Fruit fly (Drosophila melanogaster) whole organism, embryonic: ENCODE results near the gene Pstk.

ENCODE experiments used
- Aef1 ChIP-seq: fragments of 200-800 bp; sonication (Bioruptor generic); IDR thresholded peaks from 3 replicates; pipeline ENCODE4 v1.3.6; 2022; ENCODE audit warnings: missing biosample characterization, missing genetic modification characterization
- Bgb ChIP-seq: fragments of 200-800 bp; sonication (Bioruptor generic); IDR thresholded peaks from 2 replicates; pipeline ENCODE4 v1.3.6; 2022; ENCODE audit warnings: missing biosample characterization, missing genetic modification characterization; ENCODE audit not compliant: partially characterized antibody
- C15 ChIP-seq: fragments of 200-800 bp; sonication (Bioruptor generic); IDR thresholded peaks from 3 replicates; pipeline ENCODE4 v1.3.6; 2022; ENCODE audit warnings: missing biosample characterization, missing genetic modification characterization
- CG11085 ChIP-seq: fragments of 200-800 bp; sonication (Bioruptor generic); IDR thresholded peaks from 2 replicates; pipeline ENCODE4 v1.3.6; 2022; ENCODE audit warnings: missing biosample characterization, missing genetic modification characterization
- CG11247 ChIP-seq: fragments of 200-800 bp; sonication (Bioruptor generic); IDR thresholded peaks from 2 replicates; pipeline ENCODE4 v1.3.6; 2022; ENCODE audit warnings: missing biosample characterization, missing genetic modification characterization
- CG11456 ChIP-seq: fragments of 200-800 bp; sonication (Bioruptor generic); IDR thresholded peaks from 3 replicates; pipeline ENCODE4 v1.3.6; 2022; ENCODE audit warnings: missing biosample characterization, missing genetic modification characterization
- CG12769 ChIP-seq: fragments of 200-800 bp; sonication (Bioruptor generic); optimal IDR thresholded peaks from 2 replicates; lab custom pipeline; 2019; ENCODE audit warnings: missing biosample characterization, mild to moderate bottlenecking, missing genetic modification characterization, moderate library complexity
- CG13894 ChIP-seq: fragments of 200-800 bp; sonication (Bioruptor generic); optimal IDR thresholded peaks from 3 replicates; lab custom pipeline; 2018; ENCODE audit warnings: missing biosample characterization, mild to moderate bottlenecking, missing genetic modification characterization, moderate library complexity
- CG14965 ChIP-seq: fragments of 200-800 bp; sonication (Bioruptor generic); optimal IDR thresholded peaks from 2 replicates; lab custom pipeline; 2016; ENCODE audit warnings: missing biosample characterization, missing genetic modification characterization, borderline replicate concordance
- CG15073 ChIP-seq: fragments of 200-800 bp; sonication (Bioruptor generic); optimal IDR thresholded peaks from 2 replicates; lab custom pipeline; 2016; ENCODE audit warnings: missing biosample characterization, missing genetic modification characterization
- CG17612 ChIP-seq: fragments of 200-800 bp; sonication (Bioruptor generic); IDR thresholded peaks from 2 replicates; pipeline ENCODE4 v1.3.6; 2022; ENCODE audit warnings: missing biosample characterization, missing genetic modification characterization
- CG17912 ChIP-seq: fragments of 200-800 bp; sonication (Bioruptor generic); optimal IDR thresholded peaks from 2 replicates; lab custom pipeline; 2018; ENCODE audit warnings: missing biosample characterization, mild to moderate bottlenecking, missing genetic modification characterization
- CG18476 ChIP-seq: fragments of 200-800 bp; sonication (Bioruptor generic); optimal IDR thresholded peaks from 2 replicates; lab custom pipeline; 2016; ENCODE audit warnings: missing biosample characterization, mild to moderate bottlenecking, missing genetic modification characterization
- CG18599 ChIP-seq: fragments of 200-800 bp; sonication (Bioruptor generic); optimal IDR thresholded peaks from 3 replicates; lab custom pipeline; 2017; ENCODE audit warnings: missing biosample characterization, missing genetic modification characterization, mild to moderate bottlenecking, moderate library complexity, missing genetic modification reagents
- CG18764 ChIP-seq: fragments of 200-800 bp; sonication (Bioruptor generic); optimal IDR thresholded peaks from 3 replicates; lab custom pipeline; 2016; ENCODE audit warnings: missing biosample characterization, missing genetic modification characterization
- CG2202 ChIP-seq: fragments of 200-800 bp; sonication (Bioruptor generic); optimal IDR thresholded peaks from 2 replicates; lab custom pipeline; 2018; ENCODE audit warnings: missing biosample characterization, mild to moderate bottlenecking, missing genetic modification characterization
- CG30403 ChIP-seq: fragments of 200-800 bp; sonication (Bioruptor generic); optimal IDR thresholded peaks from 3 replicates; lab custom pipeline; 2016; ENCODE audit warnings: missing biosample characterization, missing genetic modification characterization
- CG6272 ChIP-seq: fragments of 200-800 bp; sonication (Bioruptor generic); IDR thresholded peaks from 2 replicates; pipeline ENCODE4 v1.3.6; 2022; ENCODE audit warnings: missing biosample characterization, missing genetic modification characterization
- CG6854 ChIP-seq: fragments of 200-800 bp; sonication (Bioruptor generic); optimal IDR thresholded peaks from 3 replicates; lab custom pipeline; 2017; ENCODE audit warnings: missing biosample characterization, mild to moderate bottlenecking, missing genetic modification characterization
- CG7928 ChIP-seq: fragments of 200-800 bp; sonication (Bioruptor generic); optimal IDR thresholded peaks from 2 replicates; lab custom pipeline; 2017; ENCODE audit warnings: missing biosample characterization, mild to moderate bottlenecking, missing genetic modification characterization
- CG8924 ChIP-seq: fragments of 200-800 bp; optimal IDR thresholded peaks from 3 replicates; lab custom pipeline; 2019; ENCODE audit warnings: missing biosample characterization, mild to moderate bottlenecking, missing genetic modification characterization, moderate library complexity
- CG9876 ChIP-seq: fragments of 200-800 bp; sonication (Bioruptor generic); optimal IDR thresholded peaks from 2 replicates; lab custom pipeline; 2016; ENCODE audit warnings: missing biosample characterization, missing genetic modification characterization
- Dfd ChIP-seq, 2 experiments: fragments of >200 bp; optimal IDR thresholded peaks; 2 replicates each; lab custom pipeline; 2017; ENCODE audit warnings: missing biosample characterization in 2 of 2, missing genetic modification characterization in 2 of 2
- HLH4C ChIP-seq: fragments of 200-800 bp; sonication (Bioruptor generic); IDR thresholded peaks from 3 replicates; pipeline ENCODE4 v1.3.6; 2022; ENCODE audit warnings: missing biosample characterization, missing genetic modification characterization; ENCODE audit not compliant: partially characterized antibody
- Hr39 ChIP-seq: fragments of >200 bp; optimal IDR thresholded peaks from 2 replicates; lab custom pipeline; 2017
- Hr78 ChIP-seq, 2 experiments: fragments of 200-800 bp in 1 of 2; fragments of >200 bp in 1 of 2; sonication (Bioruptor generic) in 1 of 2; optimal IDR thresholded peaks; 2 replicates each; lab custom pipeline; 2017 to 2019; ENCODE audit warnings: missing biosample characterization in 2 of 2, missing genetic modification characterization in 2 of 2, mild to moderate bottlenecking in 1 of 2, moderate library complexity in 1 of 2
- Hsf ChIP-seq: fragments of 200-800 bp; sonication (Bioruptor generic); optimal IDR thresholded peaks from 3 replicates; lab custom pipeline; 2016; ENCODE audit warnings: missing biosample characterization, missing genetic modification characterization
- NfI ChIP-seq: fragments of 200-800 bp; sonication (Bioruptor generic); optimal IDR thresholded peaks from 3 replicates; lab custom pipeline; 2018; ENCODE audit warnings: missing biosample characterization, mild to moderate bottlenecking, missing genetic modification characterization, moderate library complexity
- Six4 ChIP-seq: fragments of 200-800 bp; sonication (Bioruptor generic); optimal IDR thresholded peaks from 2 replicates; lab custom pipeline; 2016; ENCODE audit warnings: missing biosample characterization, missing genetic modification characterization
- ab ChIP-seq: fragments of 200-800 bp; sonication (Bioruptor generic); optimal IDR thresholded peaks from 2 replicates; lab custom pipeline; 2016; ENCODE audit warnings: missing biosample characterization, missing genetic modification characterization
- ase ChIP-seq: fragments of 200-800 bp; sonication (Bioruptor generic); IDR thresholded peaks from 3 replicates; pipeline ENCODE4 v1.3.6; 2022; ENCODE audit warnings: missing biosample characterization, missing genetic modification characterization
- btn ChIP-seq: fragments of 200-800 bp; sonication (Bioruptor generic); optimal IDR thresholded peaks from 2 replicates; lab custom pipeline; 2016; ENCODE audit warnings: missing biosample characterization, missing genetic modification characterization
- cas ChIP-seq: fragments of 200-800 bp; sonication (Bioruptor generic); IDR thresholded peaks from 2 replicates; pipeline ENCODE4 v1.3.6; 2022; ENCODE audit warnings: missing biosample characterization, missing genetic modification characterization
- crc ChIP-seq: fragments of 200-800 bp; sonication (Bioruptor generic); optimal IDR thresholded peaks from 2 replicates; lab custom pipeline; 2016; ENCODE audit warnings: missing biosample characterization, missing genetic modification characterization
- dan ChIP-seq: fragments of 200-800 bp; sonication (Bioruptor generic); IDR thresholded peaks from 2 replicates; pipeline ENCODE4 v1.3.6; 2022; ENCODE audit warnings: missing biosample characterization, missing genetic modification characterization
- en ChIP-seq: fragments of 200-800 bp; sonication (Bioruptor generic); optimal IDR thresholded peaks from 2 replicates; lab custom pipeline; 2016; ENCODE audit warnings: missing biosample characterization, missing genetic modification characterization
- exex ChIP-seq: fragments of 200-800 bp; sonication (Bioruptor generic); optimal IDR thresholded peaks from 4 replicates; lab custom pipeline; 2018; ENCODE audit warnings: missing biosample characterization, mild to moderate bottlenecking, missing genetic modification characterization, moderate library complexity
- fd96Cb ChIP-seq: fragments of 200-800 bp; sonication (Bioruptor generic); optimal IDR thresholded peaks from 2 replicates; lab custom pipeline; 2018; ENCODE audit warnings: missing biosample characterization, mild to moderate bottlenecking, missing genetic modification characterization, moderate library complexity
- hkb ChIP-seq, 2 experiments: fragments of 200-800 bp in 1 of 2; fragments of >200 bp in 1 of 2; sonication (Bioruptor generic) in 1 of 2; IDR thresholded peaks in 1 of 2; optimal IDR thresholded peaks in 1 of 2; 2 replicates each; pipeline versions ENCODE4 v1.3.6 to Lab custom; 2017 to 2022; ENCODE audit warnings: missing biosample characterization in 1 of 2, missing genetic modification characterization in 1 of 2
- jumu ChIP-seq: fragments of 200-800 bp; sonication (Bioruptor generic); optimal IDR thresholded peaks from 3 replicates; lab custom pipeline; 2016; ENCODE audit warnings: missing biosample characterization, missing genetic modification characterization
- kay ChIP-seq: fragments of 200-800 bp; sonication (Bioruptor generic); optimal IDR thresholded peaks from 2 replicates; lab custom pipeline; 2016; ENCODE audit warnings: missing biosample characterization, missing genetic modification characterization
- lab ChIP-seq: fragments of 200-800 bp; sonication (Bioruptor generic); optimal IDR thresholded peaks from 3 replicates; lab custom pipeline; 2017; ENCODE audit warnings: missing biosample characterization, missing genetic modification characterization, mild to moderate bottlenecking, moderate library complexity, missing genetic modification reagents
- nom ChIP-seq: fragments of 200-800 bp; sonication (Bioruptor generic); optimal IDR thresholded peaks from 2 replicates; lab custom pipeline; 2017; ENCODE audit warnings: missing biosample characterization, missing genetic modification characterization, mild to moderate bottlenecking, moderate library complexity, missing genetic modification reagents
- otp ChIP-seq: fragments of 200-800 bp; sonication (Bioruptor generic); IDR thresholded peaks from 3 replicates; pipeline ENCODE4, ENCODE4 v1.3.6; 2022; ENCODE audit warnings: missing biosample characterization, missing genetic modification characterization
- p53 ChIP-seq: fragments of 200-800 bp; sonication (Bioruptor generic); optimal IDR thresholded peaks from 2 replicates; lab custom pipeline; 2016; ENCODE audit warnings: missing biosample characterization, missing genetic modification characterization
- schlank ChIP-seq: fragments of 200-800 bp; sonication (Bioruptor generic); optimal IDR thresholded peaks from 2 replicates; lab custom pipeline; 2018; ENCODE audit warnings: missing biosample characterization, mild to moderate bottlenecking, missing genetic modification characterization
- sisA ChIP-seq: fragments of 200-800 bp; sonication (Bioruptor generic); IDR thresholded peaks from 2 replicates; pipeline ENCODE4 v1.3.6; 2022; ENCODE audit warnings: missing biosample characterization, missing genetic modification characterization
- sna ChIP-seq: fragments of 200-800 bp; sonication (Bioruptor generic); IDR thresholded peaks from 2 replicates; pipeline ENCODE4 v1.3.6; 2022; ENCODE audit warnings: missing biosample characterization, missing genetic modification characterization; ENCODE audit not compliant: partially characterized antibody
- sug ChIP-seq: fragments of 200-800 bp; optimal IDR thresholded peaks from 2 replicates; lab custom pipeline; 2019; ENCODE audit warnings: missing biosample characterization, mild to moderate bottlenecking, missing genetic modification characterization, moderate library complexity
- toy ChIP-seq: fragments of 200-800 bp; sonication (Bioruptor generic); IDR thresholded peaks from 2 replicates; pipeline ENCODE4 v1.3.6; 2022; ENCODE audit warnings: missing biosample characterization, missing genetic modification characterization
- trem ChIP-seq: fragments of 200-800 bp; optimal IDR thresholded peaks from 3 replicates; lab custom pipeline; 2019; ENCODE audit warnings: missing biosample characterization, mild to moderate bottlenecking, missing genetic modification characterization, moderate library complexity

The Pstk gene

DNA sequence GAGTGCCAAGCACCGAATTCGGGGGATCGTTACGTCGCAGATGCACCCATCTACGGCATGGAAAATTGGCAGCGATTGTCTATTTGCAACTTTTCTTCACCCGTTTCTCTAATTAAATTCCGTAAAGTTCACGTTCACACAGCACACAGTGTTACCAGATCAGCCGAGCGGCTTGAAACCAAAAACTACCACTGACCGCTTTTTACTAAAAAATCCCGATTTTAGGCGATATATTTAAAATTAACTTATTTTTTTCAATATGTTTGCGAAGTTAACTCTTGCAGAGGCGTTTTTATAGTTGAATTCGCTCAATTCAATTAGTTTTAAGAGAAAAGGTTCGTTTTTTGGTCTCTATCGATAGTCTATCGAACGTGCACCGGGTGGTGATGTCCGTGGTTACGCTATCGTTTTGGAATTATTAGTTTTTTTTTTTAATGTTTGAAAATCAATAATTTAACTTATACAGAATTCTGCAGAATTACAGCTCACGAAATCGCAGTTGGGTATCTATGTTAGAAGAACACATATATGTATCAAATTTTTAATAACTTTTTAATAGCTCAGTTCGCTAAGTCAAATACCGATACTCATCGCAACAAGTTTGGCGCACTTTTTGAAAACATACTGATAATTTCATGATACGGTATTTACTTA is 38.6 kb downstream of the Pstk start, which contains the start of gene Tao (continued):
- no peak for TF ChIP-seq CG13894 (tag; lab: Kevin White, UChicago)
- no peak for TF ChIP-seq en (GFP tag; lab: Kevin White, UChicago)
- no peak for TF ChIP-seq exex (tag; lab: Kevin White, UChicago)
- TF ChIP-seq fd96Cb (tag; lab: Kevin White, UChicago), result no peak
- TF ChIP-seq otp (GFP tag; lab: Robert Waterston, UW), result no peak
- TF ChIP-seq ab (GFP tag; lab: Kevin White, UChicago), result no peak
- peak; percentile 16 for TF ChIP-seq CG18476 (GFP tag; lab: Kevin White, UChicago)
- TF ChIP-seq Bgb (GFP tag; lab: Robert Waterston, UW), result peak; percentile 77
- no peak for TF ChIP-seq schlank
- TF ChIP-seq CG7928 (GFP tag; lab: Kevin White, UChicago), result no peak
- TF ChIP-seq CG18764 (GFP tag; lab: Kevin White, UChicago), result no peak
- TF ChIP-seq jumu (GFP tag; lab: Kevin White, UChicago), result no peak
- no peak for TF ChIP-seq NfI (GFP tag; lab: Kevin White, UChicago)
- TF ChIP-seq nom, result no peak
- no peak for TF ChIP-seq toy (GFP tag; lab: Robert Waterston, UW)
- TF ChIP-seq sna (GFP tag; lab: Robert Waterston, UW), result peak; percentile 88
- no peak for TF ChIP-seq Hr78 (GFP tag; optimal IDR thresholded peaks at IDR 0.05; lab: Kevin White, UChicago)
- no peak for TF ChIP-seq Aef1 (GFP tag; lab: Robert Waterston, UW)
- TF ChIP-seq CG17912 (GFP tag; lab: Kevin White, UChicago), result no peak
- TF ChIP-seq CG9876 (GFP tag; lab: Kevin White, UChicago), result no peak
- no peak for TF ChIP-seq CG30403 (GFP tag; lab: Kevin White, UChicago)
- no peak for TF ChIP-seq CG8924 (tag; lab: Kevin White, UChicago)
- TF ChIP-seq CG12769, result no peak
- TF ChIP-seq CG11247 (GFP tag; lab: Robert Waterston, UW), result no peak
- no peak for TF ChIP-seq CG14965 (GFP tag; lab: Kevin White, UChicago)
- no peak for TF ChIP-seq Hsf
- TF ChIP-seq Hr39 (lab: Kevin White, UChicago), result no peak
- no peak for TF ChIP-seq Dfd (GFP tag; optimal IDR thresholded peaks at IDR 0.05; lab: Kevin White, UChicago)
- TF ChIP-seq crc (GFP tag; lab: Kevin White, UChicago), result no peak
- no peak for TF ChIP-seq hkb (optimal IDR thresholded peaks at IDR 0.05; lab: Kevin White, UChicago)
- no peak for TF ChIP-seq hkb (GFP tag; IDR thresholded peaks at IDR 0.05; lab: Robert Waterston, UW)
- no peak for TF ChIP-seq kay (GFP tag; lab: Kevin White, UChicago)
- no peak for TF ChIP-seq CG17612
- peak; percentile 12 for TF ChIP-seq trem (tag; lab: Kevin White, UChicago)
- TF ChIP-seq CG11085, result no peak
- no peak for TF ChIP-seq CG11456 (GFP tag; lab: Robert Waterston, UW)
- TF ChIP-seq sisA (GFP tag; lab: Robert Waterston, UW), result no peak
- TF ChIP-seq CG6854 (GFP tag; lab: Kevin White, UChicago), result no peak
- no peak for TF ChIP-seq Six4 (GFP tag; lab: Kevin White, UChicago)
- TF ChIP-seq CG18599 (GFP tag; lab: Kevin White, UChicago), result no peak
- no peak for TF ChIP-seq ase (GFP tag; lab: Robert Waterston, UW)
- TF ChIP-seq btn (GFP tag; lab: Kevin White, UChicago), result no peak
- TF ChIP-seq HLH4C (GFP tag; lab: Robert Waterston, UW), result peak; percentile 83
- no peak for TF ChIP-seq CG15073 (GFP tag; lab: Kevin White, UChicago)
- no peak for TF ChIP-seq cas
- no peak for TF ChIP-seq dan
- no peak for TF ChIP-seq CG6272
- no peak for TF ChIP-seq lab (GFP tag; lab: Kevin White, UChicago)
- no peak for TF ChIP-seq sug (tag; lab: Kevin White, UChicago)
- TF ChIP-seq CG2202, result no peak
- no peak for TF ChIP-seq C15 (GFP tag; lab: Robert Waterston, UW)
- no peak for TF ChIP-seq p53 (GFP tag; lab: Kevin White, UChicago)
